Fruit fly (Drosophila melanogaster) whole organism, embryonic: Measurements from ENCODE around the gene CG15431.
A peak's percentile ranks its signal among the peaks of the same experiment; 100 is the strongest.

Experiments used
- Atf6 ChIP-seq: fragments of 200-800 bp; sonication (Bioruptor generic); IDR thresholded peaks from 2 replicates; pipeline ENCODE4 v1.3.6; 2022; ENCODE audit warnings: missing biosample characterization, missing genetic modification characterization
- CG12104 ChIP-seq: fragments of 200-800 bp; sonication (Bioruptor generic); optimal IDR thresholded peaks from 3 replicates; lab custom pipeline; 2016; ENCODE audit warnings: missing biosample characterization, missing genetic modification characterization
- CG12299 ChIP-seq: fragments of 200-800 bp; sonication (Bioruptor generic); optimal IDR thresholded peaks from 2 replicates; lab custom pipeline; 2018; ENCODE audit warnings: missing biosample characterization, mild to moderate bottlenecking, missing genetic modification characterization
- CG12744 ChIP-seq: fragments of 200-800 bp; sonication (Bioruptor generic); optimal IDR thresholded peaks from 2 replicates; lab custom pipeline; 2016; ENCODE audit warnings: missing biosample characterization, missing genetic modification characterization
- CG12769 ChIP-seq: fragments of 200-800 bp; sonication (Bioruptor generic); optimal IDR thresholded peaks from 2 replicates; lab custom pipeline; 2019; ENCODE audit warnings: missing biosample characterization, mild to moderate bottlenecking, missing genetic modification characterization, moderate library complexity
- CG13287 ChIP-seq: fragments of 200-800 bp; sonication (Bioruptor generic); IDR thresholded peaks from 2 replicates; pipeline ENCODE4 v1.3.6; 2022; ENCODE audit warnings: missing biosample characterization, missing genetic modification characterization; ENCODE audit not compliant: partially characterized antibody
- CG13775 ChIP-seq: fragments of 200-800 bp; sonication (Bioruptor generic); optimal IDR thresholded peaks from 3 replicates; lab custom pipeline; 2017; ENCODE audit warnings: missing biosample characterization, mild to moderate bottlenecking, missing genetic modification characterization
- CG15073 ChIP-seq: fragments of 200-800 bp; sonication (Bioruptor generic); optimal IDR thresholded peaks from 2 replicates; lab custom pipeline; 2016; ENCODE audit warnings: missing biosample characterization, missing genetic modification characterization
- CG15479 ChIP-seq: fragments of 200-800 bp; sonication (Bioruptor generic); optimal IDR thresholded peaks from 3 replicates; lab custom pipeline; 2019; ENCODE audit warnings: missing biosample characterization, mild to moderate bottlenecking, missing genetic modification characterization, moderate library complexity
- CG16813 ChIP-seq: fragments of 200-800 bp; sonication (Bioruptor generic); IDR thresholded peaks from 3 replicates; pipeline ENCODE4 v1.3.6; 2022; ENCODE audit warnings: missing biosample characterization, missing genetic modification characterization; ENCODE audit not compliant: partially characterized antibody
- CG17612 ChIP-seq: fragments of 200-800 bp; sonication (Bioruptor generic); IDR thresholded peaks from 2 replicates; pipeline ENCODE4 v1.3.6; 2022; ENCODE audit warnings: missing biosample characterization, missing genetic modification characterization
- CG2116 ChIP-seq: fragments of 200-800 bp; sonication (Bioruptor generic); optimal IDR thresholded peaks from 3 replicates; lab custom pipeline; 2018; ENCODE audit warnings: missing biosample characterization, mild to moderate bottlenecking, missing genetic modification characterization
- CG2129 ChIP-seq: fragments of 200-800 bp; sonication (Bioruptor generic); IDR thresholded peaks from 2 replicates; pipeline ENCODE4 v1.3.6; 2022; ENCODE audit warnings: missing biosample characterization, missing genetic modification characterization; ENCODE audit not compliant: partially characterized antibody
- CG3281 ChIP-seq: fragments of 200-800 bp; sonication (Bioruptor generic); optimal IDR thresholded peaks from 3 replicates; lab custom pipeline; 2017; ENCODE audit warnings: missing biosample characterization, mild to moderate bottlenecking, missing genetic modification characterization
- CG6813 ChIP-seq: fragments of 200-800 bp; sonication (Bioruptor generic); optimal IDR thresholded peaks from 2 replicates; lab custom pipeline; 2017; ENCODE audit warnings: missing biosample characterization, missing genetic modification characterization, mild to moderate bottlenecking, moderate library complexity, missing genetic modification reagents
- CG7745 ChIP-seq: fragments of 200-800 bp; sonication (Bioruptor generic); optimal IDR thresholded peaks from 2 replicates; lab custom pipeline; 2018; ENCODE audit warnings: missing biosample characterization, mild to moderate bottlenecking, missing genetic modification characterization, moderate library complexity
- CG7786 ChIP-seq: fragments of 200-800 bp; sonication (Bioruptor generic); optimal IDR thresholded peaks from 2 replicates; lab custom pipeline; 2016; ENCODE audit warnings: missing biosample characterization, missing genetic modification characterization
- CG8359 ChIP-seq: fragments of 200-800 bp; sonication (Bioruptor generic); optimal IDR thresholded peaks from 2 replicates; lab custom pipeline; 2017; ENCODE audit warnings: missing biosample characterization, mild to moderate bottlenecking, missing genetic modification characterization, borderline replicate concordance
- CG9437 ChIP-seq: fragments of 200-800 bp; sonication (Bioruptor generic); optimal IDR thresholded peaks from 2 replicates; lab custom pipeline; 2018; ENCODE audit warnings: missing biosample characterization, mild to moderate bottlenecking, missing genetic modification characterization
- CG9797 ChIP-seq: fragments of 200-800 bp; sonication (Bioruptor generic); optimal IDR thresholded peaks from 3 replicates; lab custom pipeline; 2018; ENCODE audit warnings: missing biosample characterization, mild to moderate bottlenecking, missing genetic modification characterization
- Drgx ChIP-seq: fragments of 200-800 bp; sonication (Bioruptor generic); IDR thresholded peaks from 2 replicates; pipeline ENCODE4 v1.3.6; 2022; ENCODE audit warnings: missing biosample characterization, missing genetic modification characterization
- Gsc ChIP-seq: fragments of 200-800 bp; sonication (Bioruptor generic); IDR thresholded peaks from 2 replicates; pipeline ENCODE4 v1.3.6; 2022; ENCODE audit warnings: missing biosample characterization, missing genetic modification characterization
- HHEX ChIP-seq: fragments of 200-800 bp; sonication (Bioruptor generic); optimal IDR thresholded peaks from 3 replicates; lab custom pipeline; 2017; ENCODE audit warnings: missing biosample characterization, mild to moderate bottlenecking, missing genetic modification characterization, missing genetic modification reagents
- HLH3B ChIP-seq: fragments of 200-800 bp; sonication (Bioruptor generic); IDR thresholded peaks from 2 replicates; pipeline ENCODE4 v1.3.6; 2022; ENCODE audit warnings: missing biosample characterization, missing genetic modification characterization
- Hand ChIP-seq: fragments of 200-800 bp; sonication (Bioruptor generic); optimal IDR thresholded peaks from 2 replicates; lab custom pipeline; 2017; ENCODE audit warnings: mild to moderate bottlenecking, missing biosample characterization, missing genetic modification reagents, missing genetic modification characterization
- Hr51 ChIP-seq, 2 experiments: fragments of 200-800 bp; sonication (Bioruptor generic); optimal IDR thresholded peaks; 2 replicates in 1 of 2; 3 replicates in 1 of 2; lab custom pipeline; 2016 to 2018; ENCODE audit warnings: missing biosample characterization in 2 of 2, missing genetic modification characterization in 2 of 2, mild to moderate bottlenecking in 1 of 2, moderate library complexity in 1 of 2
- NC2α ChIP-seq: fragments of 200-800 bp; sonication (Bioruptor generic); optimal IDR thresholded peaks from 2 replicates; lab custom pipeline; 2016; ENCODE audit warnings: missing biosample characterization, missing genetic modification characterization
- Poxn ChIP-seq: fragments of 200-800 bp; sonication (Bioruptor generic); IDR thresholded peaks from 2 replicates; pipeline ENCODE4 v1.3.6; 2022; ENCODE audit warnings: missing biosample characterization, missing genetic modification characterization
- Spps ChIP-seq: fragments of 200-800 bp; sonication (Bioruptor generic); optimal IDR thresholded peaks from 2 replicates; lab custom pipeline; 2018; ENCODE audit warnings: missing biosample characterization, mild to moderate bottlenecking, missing genetic modification characterization
- Taf1 ChIP-seq: fragments of 200-800 bp; sonication (Bioruptor generic); IDR thresholded peaks from 2 replicates; pipeline ENCODE4 v1.3.6; 2022; ENCODE audit warnings: missing biosample characterization, missing genetic modification characterization
- bsh ChIP-seq, 2 experiments: fragments of 200-800 bp; sonication (Bioruptor generic); optimal IDR thresholded peaks; 2 replicates each; lab custom pipeline; 2017 to 2018; ENCODE audit warnings: mild to moderate bottlenecking in 2 of 2, missing biosample characterization in 2 of 2, missing genetic modification characterization in 2 of 2, moderate library complexity in 1 of 2
- cad ChIP-seq: fragments of >200 bp; optimal IDR thresholded peaks from 2 replicates; lab custom pipeline; 2017; ENCODE audit warnings: missing biosample characterization, missing genetic modification characterization
- chinmo ChIP-seq: fragments of 200-800 bp; sonication (Bioruptor generic); IDR thresholded peaks from 4 replicates; pipeline ENCODE4 v1.3.6; 2022; ENCODE audit warnings: missing biosample characterization, missing genetic modification characterization; ENCODE audit not compliant: partially characterized antibody
- chm ChIP-seq: fragments of 200-800 bp; sonication (Bioruptor generic); IDR thresholded peaks from 2 replicates; pipeline ENCODE4 v1.3.6; 2022; ENCODE audit warnings: missing biosample characterization, missing genetic modification characterization
- crc ChIP-seq: fragments of 200-800 bp; sonication (Bioruptor generic); optimal IDR thresholded peaks from 2 replicates; lab custom pipeline; 2016; ENCODE audit warnings: missing biosample characterization, missing genetic modification characterization
- croc ChIP-seq: fragments of 200-800 bp; sonication (Bioruptor generic); conservative IDR thresholded peaks from 3 replicates; pipeline ENCODE4 v1.3.6; 2022; ENCODE audit warnings: missing biosample characterization, missing genetic modification characterization
- dysf ChIP-seq: fragments of 200-800 bp; sonication (Bioruptor generic); IDR thresholded peaks from 3 replicates; pipeline ENCODE4 v1.3.6; 2022; ENCODE audit warnings: missing biosample characterization, missing genetic modification characterization
- en ChIP-seq: fragments of 200-800 bp; sonication (Bioruptor generic); optimal IDR thresholded peaks from 2 replicates; lab custom pipeline; 2016; ENCODE audit warnings: missing biosample characterization, missing genetic modification characterization
- h ChIP-seq: fragments of >200 bp; optimal IDR thresholded peaks from 2 replicates; lab custom pipeline; 2017
- hbn ChIP-seq: fragments of 200-800 bp; sonication (Bioruptor generic); IDR thresholded peaks from 2 replicates; pipeline ENCODE4 v1.3.6; 2022; ENCODE audit warnings: missing biosample characterization, missing genetic modification characterization; ENCODE audit not compliant: partially characterized antibody
- her ChIP-seq: fragments of 200-800 bp; sonication (Bioruptor generic); optimal IDR thresholded peaks from 2 replicates; lab custom pipeline; 2016; ENCODE audit warnings: missing biosample characterization, missing genetic modification characterization
- ken ChIP-seq: fragments of 200-800 bp; sonication (Bioruptor generic); IDR thresholded peaks from 3 replicates; pipeline ENCODE4 v1.3.6; 2022; ENCODE audit warnings: missing biosample characterization, missing genetic modification characterization
- mld ChIP-seq: fragments of 200-800 bp; sonication (Bioruptor generic); IDR thresholded peaks from 3 replicates; pipeline ENCODE4 v1.3.6; 2022; ENCODE audit warnings: missing biosample characterization, missing genetic modification characterization; ENCODE audit not compliant: partially characterized antibody
- nom ChIP-seq: fragments of 200-800 bp; sonication (Bioruptor generic); optimal IDR thresholded peaks from 2 replicates; lab custom pipeline; 2017; ENCODE audit warnings: missing biosample characterization, missing genetic modification characterization, mild to moderate bottlenecking, moderate library complexity, missing genetic modification reagents
- phol ChIP-seq: fragments of 200-800 bp; sonication (Bioruptor generic); optimal IDR thresholded peaks from 3 replicates; lab custom pipeline; 2018; ENCODE audit warnings: missing biosample characterization, mild to moderate bottlenecking, missing genetic modification characterization, moderate library complexity
- pum ChIP-seq: fragments of 200-800 bp; sonication (Bioruptor generic); optimal IDR thresholded peaks from 2 replicates; lab custom pipeline; 2016; ENCODE audit warnings: missing biosample characterization, missing genetic modification characterization
- salm ChIP-seq: fragments of 200-800 bp; sonication (Bioruptor generic); optimal IDR thresholded peaks from 2 replicates; lab custom pipeline; 2018; ENCODE audit warnings: missing biosample characterization, mild to moderate bottlenecking, missing genetic modification characterization
- sr ChIP-seq: fragments of 200-800 bp; sonication (Bioruptor generic); IDR thresholded peaks from 3 replicates; pipeline ENCODE4 v1.3.6; 2022; ENCODE audit warnings: missing biosample characterization, missing genetic modification characterization
- zfh2 ChIP-seq: fragments of 200-800 bp; sonication (Bioruptor generic); optimal IDR thresholded peaks from 2 replicates; lab custom pipeline; 2016; ENCODE audit warnings: missing biosample characterization, missing genetic modification characterization

The CG15431 gene

DNA sequence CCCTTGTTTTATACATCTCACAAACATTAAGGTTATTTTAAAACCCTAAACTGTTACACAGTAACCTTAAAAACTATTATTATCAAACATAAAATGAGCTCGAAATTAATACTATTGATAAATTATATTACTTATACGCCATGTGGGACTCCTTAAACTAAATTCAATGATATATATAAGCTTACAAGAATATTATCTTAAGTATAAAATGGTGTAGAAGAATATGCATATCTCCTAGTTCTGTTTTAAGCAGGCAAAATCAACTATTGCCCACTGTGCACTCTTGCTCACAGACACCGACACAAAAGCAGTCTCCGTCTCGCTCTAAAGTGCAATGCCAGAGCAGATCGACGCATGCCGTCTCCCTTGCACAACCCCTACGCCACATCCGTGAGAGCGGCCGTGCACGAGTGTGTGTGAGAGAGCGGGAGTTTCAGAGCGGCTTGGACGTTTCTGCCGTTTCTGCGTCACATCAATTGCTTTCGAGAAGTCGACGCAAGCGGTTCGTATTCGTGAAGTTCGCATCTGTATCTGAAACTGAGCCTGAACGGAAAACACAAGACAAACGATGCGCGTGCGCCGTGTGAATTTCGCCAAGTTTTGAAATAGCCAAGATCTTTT lies 69.5 kb downstream of the CG15431 start (continued):
- TF ChIP-seq croc (GFP tag; lab: Robert Waterston, UW), result peak; percentile 52; the same call in 2 of the 3 replicates
- peak; percentile 62 for TF ChIP-seq salm (tag; lab: Kevin White, UChicago)
- TF ChIP-seq Hr51 (GFP tag; optimal IDR thresholded peaks at IDR 0.05; lab: Kevin White, UChicago), result peak in 1 of 2 experiments; percentile 74
- TF ChIP-seq h (lab: Kevin White, UChicago), result no peak
- no peak for TF ChIP-seq CG12299
- peak; percentile 1 for TF ChIP-seq CG9797 (GFP tag; lab: Kevin White, UChicago)
- TF ChIP-seq CG3281, result no peak
- TF ChIP-seq nom (GFP tag; lab: Kevin White, UChicago), result peak; percentile 59
- TF ChIP-seq CG17612 (GFP tag; lab: Robert Waterston, UW), result peak; percentile 27; the same call in 1 of the 2 replicates
- TF ChIP-seq Hand (GFP tag; lab: Kevin White, UChicago), result no peak
- peak; percentile 84 for TF ChIP-seq phol (tag; lab: Kevin White, UChicago)
- no peak for TF ChIP-seq ken (GFP tag; lab: Robert Waterston, UW)
- TF ChIP-seq CG9437, result peak; percentile 67
- no peak for TF ChIP-seq zfh2 (GFP tag; lab: Kevin White, UChicago)
- peak; percentile 100 for TF ChIP-seq CG15479 (GFP tag; lab: Kevin White, UChicago)
- TF ChIP-seq Poxn (GFP tag; lab: Robert Waterston, UW), result no peak
- peak; percentile 99 for TF ChIP-seq chinmo (GFP tag; lab: Robert Waterston, UW)
- TF ChIP-seq CG15073, result no peak
- TF ChIP-seq en (GFP tag; lab: Kevin White, UChicago), result no peak
- TF ChIP-seq CG13287 (GFP tag; lab: Robert Waterston, UW), result peak; percentile 43; the same call in 1 of the 2 replicates
- TF ChIP-seq HLH3B (GFP tag; lab: Robert Waterston, UW), result 0 out of 2 replicates have a peak, but pooled peaks have one; percentile 5
- peak; percentile 58 for TF ChIP-seq CG13775 (GFP tag; lab: Kevin White, UChicago)
- TF ChIP-seq crc, result no peak
- no peak for TF ChIP-seq hbn
- no peak for TF ChIP-seq pum (GFP tag; lab: Kevin White, UChicago)
- TF ChIP-seq CG2129 (GFP tag; lab: Robert Waterston, UW), result no peak
- peak; percentile 42 for TF ChIP-seq CG7745 (tag; lab: Kevin White, UChicago)
- TF ChIP-seq Taf1 (GFP tag; lab: Robert Waterston, UW), result no peak
- peak; percentile 44; the same call in 1 of the 3 replicates for TF ChIP-seq dysf (GFP tag; lab: Robert Waterston, UW)
- TF ChIP-seq Spps (tag; lab: Kevin White, UChicago), result peak; percentile 74
- no peak for TF ChIP-seq Drgx (GFP tag; lab: Robert Waterston, UW)
- TF ChIP-seq CG8359, result peak; percentile 64
- peak; percentile 38 for TF ChIP-seq CG6813 (GFP tag; lab: Kevin White, UChicago)
- TF ChIP-seq cad, result no peak
- TF ChIP-seq CG16813 (GFP tag; lab: Robert Waterston, UW), result peak; percentile 43; the same call in 1 of the 3 replicates
- TF ChIP-seq CG12744 (GFP tag; lab: Kevin White, UChicago), result peak; percentile 17
- peak; percentile 28 for TF ChIP-seq CG12104
- TF ChIP-seq HHEX (GFP tag; lab: Kevin White, UChicago), result no peak
- TF ChIP-seq bsh (GFP tag; optimal IDR thresholded peaks at IDR 0.05; lab: Kevin White, UChicago), result peak; percentile 14 to 72
- TF ChIP-seq CG12769, result peak; percentile 36
- no peak for TF ChIP-seq her (GFP tag; lab: Kevin White, UChicago)
- no peak for TF ChIP-seq Atf6
- TF ChIP-seq CG7786, result no peak
- TF ChIP-seq mld (GFP tag; lab: Robert Waterston, UW), result no peak
- TF ChIP-seq Gsc (GFP tag; lab: Robert Waterston, UW), result no peak
- TF ChIP-seq CG2116 (GFP tag; lab: Kevin White, UChicago), result no peak
- TF ChIP-seq NC2α (GFP tag; lab: Kevin White, UChicago), result no peak
- TF ChIP-seq sr (GFP tag; lab: Robert Waterston, UW), result peak; percentile 60; the same call in 2 of the 3 replicates
- peak; percentile 81 for TF ChIP-seq chm (GFP tag; lab: Robert Waterston, UW)
